Worm (Caenorhabditis elegans): Measurements from ENCODE around the gene nhr-214.

The nhr-214 gene

ce11 chrX:12671638-12672290 is 30.1 kb downstream of the nhr-214 start (continued):
- TF ChIP-seq D1046.2 (GFP tag; IDR thresholded peaks at IDR 0.05) (no peak), unc-39 (tag; optimal IDR thresholded peaks at IDR 0.05) (no peak), mes-2 (tag; optimal IDR thresholded peaks at IDR 0.05; ENCODE audit: poor library complexity, severe bottlenecking) (no peak), mxl-2 (GFP tag; conservative IDR thresholded peaks at IDR 0.05) (no peak), attf-4 (tag; optimal IDR thresholded peaks at IDR 0.05) (no peak), saeg-2 (GFP tag; IDR thresholded peaks at IDR 0.05) (no peak), mep-1 (tag; optimal IDR thresholded peaks at IDR 0.05) (peak; percentile 33), lsy-2 (tag; optimal IDR thresholded peaks at IDR 0.05) (peak in 1 of 2 experiments; percentile 54), nhr-11 (tag; optimal IDR thresholded peaks at IDR 0.05) (peak; percentile 24), Y105C5A.15 (GFP tag; IDR thresholded peaks at IDR 0.05) (no peak), fkh-10 (GFP tag; optimal IDR thresholded peaks at IDR 0.05) (no peak), spr-3 (GFP tag; optimal IDR thresholded peaks at IDR 0.05) (no peak), F37D6.2 (tag; optimal IDR thresholded peaks at IDR 0.05) (no peak), lin-39 (tag; optimal IDR thresholded peaks at IDR 0.05) (no peak), aly-2 (tag; optimal IDR thresholded peaks at IDR 0.05) (no peak), pqm-1 (tag; optimal IDR thresholded peaks at IDR 0.05) (no peak), mdt-29 (GFP tag; IDR thresholded peaks at IDR 0.05) (0 out of 2 replicates have a peak, but pooled peaks have one; percentile 38), Y48G9A.11 (GFP tag; IDR thresholded peaks at IDR 0.05) (no peak), nhr-28 (tag; optimal IDR thresholded peaks at IDR 0.05) (peak; percentile 0), ZK546.5 (tag; optimal IDR thresholded peaks at IDR 0.05) (no peak), pha-4 (GFP tag; IDR thresholded peaks at IDR 0.05) (no peak), pha-4 (tag; optimal IDR thresholded peaks at IDR 0.05) (no peak), duxl-1 (tag; optimal IDR thresholded peaks at IDR 0.05; ENCODE audit: poor library complexity) (no peak), nhr-76 (tag; optimal IDR thresholded peaks at IDR 0.05) (no peak), arid-1 (GFP tag; conservative IDR thresholded peaks at IDR 0.05) (no peak), mxl-3 (GFP tag; optimal IDR thresholded peaks at IDR 0.05) (no peak), zip-11 (GFP tag; IDR thresholded peaks at IDR 0.05) (no peak), T26A8.4 (GFP tag; IDR thresholded peaks at IDR 0.05) (no peak), hlh-30 (tag; optimal IDR thresholded peaks at IDR 0.05; ENCODE audit: insufficient read depth) (peak; percentile 40), ZK337.2 (GFP tag; IDR thresholded peaks at IDR 0.05) (no peak), lin-15B (tag; optimal IDR thresholded peaks at IDR 0.05) (no peak), ceh-20 (GFP tag; IDR thresholded peaks at IDR 0.05) (peak; percentile 57; the same call in 1 of the 2 replicates), lir-3 (tag; optimal IDR thresholded peaks at IDR 0.05) (no peak), daf-16 (GFP tag; optimal IDR thresholded peaks at IDR 0.05) (peak in 1 of 2 experiments; percentile 91), daf-16 (tag; optimal IDR thresholded peaks at IDR 0.05) (peak; percentile 87), T20F7.1 (GFP tag; optimal IDR thresholded peaks at IDR 0.05) (no peak), sdz-12 (GFP tag; optimal IDR thresholded peaks at IDR 0.05) (no peak), php-3 (GFP tag; IDR thresholded peaks at IDR 0.05) (0 out of 2 replicates have a peak, but pooled peaks have one; percentile 44), tra-1 (GFP tag; IDR thresholded peaks at IDR 0.05) (no peak), unc-62 (GFP tag; optimal IDR thresholded peaks at IDR 0.05 in 1 of 2) (no peak), unc-62 (tag; optimal IDR thresholded peaks at IDR 0.05) (no peak), zag-1 (tag; optimal IDR thresholded peaks at IDR 0.05) (no peak), lin-38 (GFP tag; IDR thresholded peaks at IDR 0.05) (0 out of 2 replicates have a peak, but pooled peaks have one; percentile 8), ceh-62 (tag; optimal IDR thresholded peaks at IDR 0.05) (no peak), ctbp-1 (GFP tag; IDR thresholded peaks at IDR 0.05) (no peak), R02D3.7 (tag; optimal IDR thresholded peaks at IDR 0.05) (no peak), dmd-6 (GFP tag; IDR thresholded peaks at IDR 0.05) (peak; percentile 47), unc-130 (GFP tag; optimal IDR thresholded peaks at IDR 0.05) (no peak), jun-1 (tag; optimal IDR thresholded peaks at IDR 0.05) (no peak), skn-1 (tag; optimal IDR thresholded peaks at IDR 0.05) (no peak)

Measured in whole organism, L4 larva.